Worm (Caenorhabditis elegans) whole organism, midembryonic: ENCODE data around the gene cyn-8.

Experiments
- T22C8.4 ChIP-seq: fragments of 200-800 bp; sonication (Bioruptor generic); IDR thresholded peaks from 2 replicates; pipeline ENCODE4 v1.3.6; 2022; ENCODE audit warnings: missing genetic modification characterization, missing compliant biosample characterization
- cog-1 ChIP-seq: sonication (generic microtip); optimal IDR thresholded peaks from 2 replicates; lab custom pipeline; 2016; ENCODE audit warnings: missing genetic modification characterization, missing compliant biosample characterization
- flt-1 ChIP-seq: fragments of 200-800 bp; sonication (Bioruptor generic); IDR thresholded peaks from 2 replicates; pipeline ENCODE4 v1.3.6; 2022; ENCODE audit warnings: missing genetic modification characterization, missing compliant biosample characterization
- klf-2 ChIP-seq: fragments of 200-800 bp; sonication (Bioruptor generic); conservative IDR thresholded peaks from 2 replicates; pipeline ENCODE4 v1.3.6; 2022; ENCODE audit warnings: missing genetic modification reagents, missing genetic modification characterization, missing compliant biosample characterization
- med-1 ChIP-seq: sonication (generic microtip); optimal IDR thresholded peaks from 2 replicates; lab custom pipeline; 2017; ENCODE audit warnings: missing genetic modification characterization, mild to moderate bottlenecking, missing compliant biosample characterization, antibody characterized with exemption, missing genetic modification reagents; ENCODE audit not compliant: insufficient read depth
- ref-1 ChIP-seq: fragments of 200-800 bp; sonication (Bioruptor generic); conservative IDR thresholded peaks from 2 replicates; pipeline ENCODE4 v1.3.6; 2022; ENCODE audit warnings: missing genetic modification reagents, missing genetic modification characterization, missing compliant biosample characterization
- tab-1 ChIP-seq: fragments of 200-800 bp; sonication (Bioruptor generic); IDR thresholded peaks from 2 replicates; pipeline ENCODE4 v1.3.6; 2022; ENCODE audit warnings: missing genetic modification characterization, missing compliant biosample characterization
- ztf-23 ChIP-seq: fragments of 200-800 bp; sonication (Bioruptor generic); IDR thresholded peaks from 2 replicates; pipeline ENCODE4 v1.3.6; 2022; ENCODE audit warnings: missing genetic modification reagents, missing genetic modification characterization, missing compliant biosample characterization
- ztf-29 ChIP-seq: fragments of 200-800 bp; sonication (Bioruptor generic); IDR thresholded peaks from 2 replicates; pipeline ENCODE4 v1.3.6; 2022; ENCODE audit warnings: missing genetic modification reagents, missing genetic modification characterization, missing compliant biosample characterization

The cyn-8 gene

DNA sequence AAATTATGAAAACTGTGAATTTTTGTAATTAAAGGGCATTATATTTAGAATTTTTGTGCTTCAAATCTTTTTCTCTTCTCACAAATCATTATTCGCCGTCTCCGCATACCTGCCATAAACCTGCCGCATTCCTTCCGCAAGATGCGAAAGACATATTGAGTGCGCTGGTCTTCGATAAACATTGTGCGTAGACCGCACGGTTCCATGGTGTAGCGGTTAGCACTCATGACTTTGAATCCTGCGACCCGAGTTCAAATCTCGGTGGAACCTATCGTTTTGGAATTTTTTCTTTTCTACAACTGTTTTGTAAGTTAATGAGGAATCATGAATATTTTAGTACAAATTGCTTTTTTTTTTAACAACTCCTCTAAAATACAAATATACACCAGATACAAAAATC lies 14.3 kb downstream of the cyn-8 start:
- TF ChIP-seq T22C8.4 (GFP tag; lab: Robert Waterston, UW) (no peak), flt-1 (GFP tag; lab: Robert Waterston, UW) (peak; percentile 79), klf-2 (GFP tag; lab: Robert Waterston, UW) (peak; percentile 65; the same call in 1 of the 2 replicates), ref-1 (GFP tag; lab: Robert Waterston, UW) (peak; percentile 55)

ce11 chrX:8926341-8926740 lies 15.2 kb downstream of the cyn-8 start:
- no peak for TF ChIP-seq klf-2 (GFP tag; lab: Robert Waterston, UW)
- TF ChIP-seq ztf-23 (GFP tag; lab: Robert Waterston, UW) = no peak
- no peak for TF ChIP-seq med-1 (GFP tag; lab: Kevin White, UChicago)
- no peak for TF ChIP-seq T22C8.4 (GFP tag; lab: Robert Waterston, UW)
- no peak for TF ChIP-seq ref-1 (GFP tag; lab: Robert Waterston, UW)
- no peak for TF ChIP-seq flt-1 (GFP tag; lab: Robert Waterston, UW)
- no peak for TF ChIP-seq cog-1 (tag; lab: Kevin White, UChicago)
- TF ChIP-seq tab-1 (GFP tag; lab: Robert Waterston, UW) = no peak
- no peak for TF ChIP-seq ztf-29 (GFP tag; lab: Robert Waterston, UW)

ce11 chrX:8926865-8927264 lies 15.8 kb downstream of the cyn-8 start:
- no peak for TF ChIP-seq T22C8.4 (GFP tag; lab: Robert Waterston, UW)
- TF ChIP-seq klf-2 (GFP tag; lab: Robert Waterston, UW) = no peak
- TF ChIP-seq flt-1 (GFP tag; lab: Robert Waterston, UW) = no peak

DNA sequence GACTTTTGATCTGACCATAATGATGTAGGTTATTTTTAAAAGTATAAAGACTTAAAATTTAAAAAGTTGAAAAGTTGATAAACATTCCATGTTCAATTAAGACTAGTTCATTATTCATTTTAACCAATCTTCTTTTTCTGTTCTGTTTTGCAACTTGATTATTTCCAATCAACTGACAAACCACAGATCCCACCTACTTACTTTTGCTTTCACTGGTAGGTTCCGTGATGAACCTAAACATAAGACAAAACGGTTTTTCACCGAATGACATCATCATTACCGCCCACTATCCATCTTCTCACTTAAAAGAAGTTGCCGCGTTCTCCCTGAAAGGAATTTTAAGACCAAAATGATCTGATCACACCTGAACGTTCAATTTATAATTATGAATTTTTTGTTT lies 18.6 kb downstream of the cyn-8 start:
- no peak for TF ChIP-seq flt-1 (GFP tag; lab: Robert Waterston, UW)
- TF ChIP-seq cog-1 (tag; lab: Kevin White, UChicago) = no peak
- TF ChIP-seq T22C8.4 (GFP tag; lab: Robert Waterston, UW) = no peak

DNA sequence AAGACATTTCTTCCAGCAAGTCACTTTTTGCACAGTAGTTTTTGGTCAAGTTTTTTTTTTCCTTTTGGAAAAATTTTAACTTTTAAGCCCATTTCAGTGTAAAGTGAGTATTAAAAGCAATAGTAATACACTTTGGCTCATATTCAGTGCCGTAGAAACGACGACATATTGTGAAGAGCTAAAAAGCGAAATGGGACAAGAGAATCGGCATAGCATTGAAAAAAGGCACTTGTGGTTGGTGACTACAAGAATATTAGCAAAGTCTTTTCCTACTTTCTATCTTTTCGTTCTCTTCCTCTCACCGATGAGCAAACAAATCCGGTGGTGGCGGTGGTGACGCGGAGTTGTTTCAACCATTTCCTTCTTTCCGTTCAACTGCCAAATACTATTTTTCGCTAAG lies 19.8 kb downstream of the cyn-8 start, which contains the start of gene acs-22:
Gene acs-22, plus strand, starts transcription at position 301 of the 400 bp plus-strand sequence.
- no peak for TF ChIP-seq ref-1 (GFP tag; lab: Robert Waterston, UW)
- no peak for TF ChIP-seq cog-1 (tag; lab: Kevin White, UChicago)
- TF ChIP-seq ztf-23 (GFP tag; lab: Robert Waterston, UW) = no peak
- TF ChIP-seq klf-2 (GFP tag; lab: Robert Waterston, UW) = no peak
- TF ChIP-seq tab-1 (GFP tag; lab: Robert Waterston, UW) = no peak
- no peak for TF ChIP-seq ztf-29 (GFP tag; lab: Robert Waterston, UW)
- no peak for TF ChIP-seq med-1 (GFP tag; lab: Kevin White, UChicago)

- TF ChIP-seq tab-1 (GFP tag; lab: Robert Waterston, UW) (no peak), T22C8.4 (GFP tag; lab: Robert Waterston, UW) (no peak), ztf-23 (GFP tag; lab: Robert Waterston, UW) (no peak), flt-1 (GFP tag; lab: Robert Waterston, UW) (no peak), ztf-29 (GFP tag; lab: Robert Waterston, UW) (no peak), klf-2 (GFP tag; lab: Robert Waterston, UW) (no peak), ref-1 (GFP tag; lab: Robert Waterston, UW) (no peak), cog-1 (tag; lab: Kevin White, UChicago) (no peak), med-1 (GFP tag; lab: Kevin White, UChicago) (no peak)
These were observed 20.6 kb downstream of the cyn-8 start for ce11 chrX:8931647-8932046.

ce11 chrX:8932387-8932786 lies 21.3 kb downstream of the cyn-8 start:
- TF ChIP-seq ref-1 (GFP tag; lab: Robert Waterston, UW) (no peak), med-1 (GFP tag; lab: Kevin White, UChicago) (no peak), klf-2 (GFP tag; lab: Robert Waterston, UW) (no peak), ztf-23 (GFP tag; lab: Robert Waterston, UW) (no peak), T22C8.4 (GFP tag; lab: Robert Waterston, UW) (no peak), flt-1 (GFP tag; lab: Robert Waterston, UW) (no peak), cog-1 (tag; lab: Kevin White, UChicago) (no peak), ztf-29 (GFP tag; lab: Robert Waterston, UW) (no peak), tab-1 (GFP tag; lab: Robert Waterston, UW) (no peak)

DNA sequence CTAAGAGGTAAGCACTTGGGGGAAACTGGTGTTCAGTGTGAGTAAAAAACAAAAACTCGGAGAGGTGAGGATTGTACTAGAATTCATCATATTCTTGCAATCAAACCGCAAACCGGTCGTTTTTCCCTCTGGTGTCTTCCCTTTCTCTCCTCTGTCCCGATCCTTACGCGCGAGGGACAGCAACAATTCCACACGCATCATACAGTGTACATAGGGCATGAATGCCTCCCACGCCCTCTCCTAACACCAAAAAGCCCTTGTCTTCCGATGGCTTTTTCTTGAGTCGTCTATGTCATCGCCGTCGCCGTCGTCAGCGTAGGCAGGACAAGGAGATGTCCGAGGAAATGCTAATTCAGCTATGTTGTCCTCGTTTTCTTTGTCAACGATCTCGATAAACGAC lies 22.4 kb downstream of the cyn-8 start:
- no peak for TF ChIP-seq klf-2 (GFP tag; lab: Robert Waterston, UW)
- no peak for TF ChIP-seq ztf-29 (GFP tag; lab: Robert Waterston, UW)
- no peak for TF ChIP-seq cog-1 (tag; lab: Kevin White, UChicago)
- no peak for TF ChIP-seq ztf-23 (GFP tag; lab: Robert Waterston, UW)

DNA sequence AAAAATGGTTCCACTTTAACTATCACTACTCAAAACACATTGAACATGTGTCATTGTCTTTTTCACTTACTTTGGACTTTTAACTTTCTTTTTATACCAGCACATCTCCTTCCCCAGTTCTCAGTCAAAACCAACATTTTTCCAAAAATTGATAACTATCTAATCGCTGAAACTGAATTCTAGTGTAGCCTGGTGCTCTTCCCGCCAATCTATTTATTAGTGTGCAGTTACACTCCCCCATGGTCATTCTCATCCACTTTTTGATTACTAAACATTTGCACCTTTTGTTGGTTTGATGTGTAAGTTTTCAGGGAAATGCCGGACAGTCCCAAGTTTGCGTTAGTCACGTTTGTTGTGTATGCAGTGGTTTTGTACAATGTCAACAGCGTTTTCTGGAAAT lies 23.2 kb downstream of the cyn-8 start:
- no peak for TF ChIP-seq flt-1 (GFP tag; lab: Robert Waterston, UW)
- no peak for TF ChIP-seq ztf-23 (GFP tag; lab: Robert Waterston, UW)
- TF ChIP-seq tab-1 (GFP tag; lab: Robert Waterston, UW) = no peak
- TF ChIP-seq cog-1 (tag; lab: Kevin White, UChicago) = no peak
- no peak for TF ChIP-seq med-1 (GFP tag; lab: Kevin White, UChicago)
- TF ChIP-seq ztf-29 (GFP tag; lab: Robert Waterston, UW) = no peak
- no peak for TF ChIP-seq T22C8.4 (GFP tag; lab: Robert Waterston, UW)
- TF ChIP-seq ref-1 (GFP tag; lab: Robert Waterston, UW) = no peak
- TF ChIP-seq klf-2 (GFP tag; lab: Robert Waterston, UW) = no peak

DNA sequence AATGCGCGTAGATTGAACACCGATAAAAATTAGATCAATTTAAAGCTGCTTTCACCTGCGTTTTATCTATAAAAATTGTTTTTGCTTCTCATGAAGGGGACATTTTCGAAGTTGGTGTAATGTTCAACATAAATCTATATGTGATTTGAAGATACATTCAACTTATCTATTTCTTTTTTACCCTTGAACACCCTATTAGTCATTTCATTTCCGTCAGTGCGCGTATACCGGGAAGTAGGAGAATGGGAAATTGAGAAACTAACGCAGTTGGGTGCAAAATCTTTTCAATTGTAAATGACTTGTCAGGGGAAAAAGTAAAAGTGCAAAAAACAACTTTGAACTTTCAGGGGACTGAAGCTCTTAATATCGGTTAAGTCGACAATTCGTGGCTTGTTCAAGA lies 23.9 kb downstream of the cyn-8 start:
- TF ChIP-seq ztf-29 (GFP tag; lab: Robert Waterston, UW) = no peak
- no peak for TF ChIP-seq flt-1 (GFP tag; lab: Robert Waterston, UW)
- TF ChIP-seq cog-1 (tag; lab: Kevin White, UChicago) = no peak
- no peak for TF ChIP-seq med-1 (GFP tag; lab: Kevin White, UChicago)
- TF ChIP-seq klf-2 (GFP tag; lab: Robert Waterston, UW) = no peak
- TF ChIP-seq T22C8.4 (GFP tag; lab: Robert Waterston, UW) = no peak
- TF ChIP-seq tab-1 (GFP tag; lab: Robert Waterston, UW) = no peak
- TF ChIP-seq ztf-23 (GFP tag; lab: Robert Waterston, UW) = no peak
- TF ChIP-seq ref-1 (GFP tag; lab: Robert Waterston, UW) = no peak
